Worm (Caenorhabditis elegans) whole organism, early embryonic: Measurements from ENCODE around the gene icap-1.

Source experiments
- B0310.2 ChIP-seq: sonication (generic microtip); optimal IDR thresholded peaks from 2 replicates; lab custom pipeline; 2016; ENCODE audit warnings: mild to moderate bottlenecking, missing genetic modification characterization, missing compliant biosample characterization
- aly-1 ChIP-seq: sonication (generic microtip); optimal IDR thresholded peaks from 2 replicates; lab custom pipeline; 2016; ENCODE audit warnings: missing genetic modification characterization, missing compliant biosample characterization
- ama-1 ChIP-seq: fragments of 150-350 bp; optimal IDR thresholded peaks from 2 replicates; lab custom pipeline; 2014
- flt-1 ChIP-seq: fragments of 200-800 bp; sonication (Bioruptor generic); IDR thresholded peaks from 2 replicates; pipeline ENCODE4 v1.3.6; 2022; ENCODE audit warnings: missing genetic modification characterization, missing compliant biosample characterization
- hmg-4 ChIP-seq: fragments of 200-800 bp; sonication (Bioruptor generic); optimal IDR thresholded peaks from 2 replicates; lab custom pipeline; 2018; ENCODE audit warnings: mild to moderate bottlenecking, missing genetic modification characterization, missing compliant biosample characterization
- hnd-1 ChIP-seq: sonication (generic microtip); optimal IDR thresholded peaks from 2 replicates; lab custom pipeline; 2016; ENCODE audit warnings: missing genetic modification characterization, missing compliant biosample characterization
- sea-1 ChIP-seq: fragments of 200-800 bp; sonication (Bioruptor generic); conservative IDR thresholded peaks from 2 replicates; pipeline ENCODE4 v1.3.6; 2022; ENCODE audit warnings: missing genetic modification characterization, missing compliant biosample characterization
- tbx-11 ChIP-seq: fragments of 200-800 bp; sonication (Bioruptor generic); IDR thresholded peaks from 2 replicates; pipeline ENCODE4 v1.3.6; 2022; ENCODE audit warnings: missing genetic modification characterization, missing compliant biosample characterization
- tbx-37 ChIP-seq: fragments of 200-800 bp; sonication (Bioruptor generic); conservative IDR thresholded peaks from 2 replicates; pipeline ENCODE4 v1.3.6; 2022; ENCODE audit warnings: missing genetic modification reagents, missing genetic modification characterization, missing compliant biosample characterization
- tra-4 ChIP-seq: sonication (generic microtip); optimal IDR thresholded peaks from 2 replicates; lab custom pipeline; 2017; ENCODE audit warnings: missing genetic modification characterization, missing compliant biosample characterization

DNA sequence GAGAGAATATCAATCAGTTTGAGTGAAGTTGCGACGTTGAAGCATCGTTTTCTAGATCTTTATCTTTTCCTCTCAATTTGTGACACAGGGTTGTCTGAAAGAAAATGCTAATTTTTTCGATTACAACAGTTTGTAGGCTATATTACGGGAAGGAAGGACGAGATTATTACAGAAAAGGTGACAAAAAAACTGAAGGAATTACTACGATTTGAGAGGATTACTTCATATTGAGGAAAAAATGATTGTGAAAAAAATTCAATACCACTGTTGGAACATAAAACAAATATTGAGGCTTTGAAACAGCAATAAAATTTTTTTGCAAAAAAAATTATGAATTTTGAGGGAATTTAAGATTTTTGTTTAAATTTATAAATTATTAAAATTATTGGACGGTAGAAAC lies 21.0 kb upstream of the icap-1 start, which contains the start of gene Y45F10D.14:
- TF ChIP-seq aly-1 (tag; lab: Kevin White, UChicago) (no peak), tbx-11 (GFP tag; lab: Robert Waterston, UW) (no peak), B0310.2 (no peak), hmg-4 (GFP tag; lab: Kevin White, UChicago) (no peak), tbx-37 (GFP tag; lab: Robert Waterston, UW) (no peak), ama-1 (lab: Kevin White, UChicago) (no peak), sea-1 (GFP tag; lab: Robert Waterston, UW) (no peak), flt-1 (GFP tag; lab: Robert Waterston, UW) (no peak), hnd-1 (no peak), tra-4 (tag; lab: Kevin White, UChicago) (no peak)
